Worm (Caenorhabditis elegans) whole organism, L4 larva: Measurements from ENCODE around the gene srxa-2.

Experiments used
- aly-2 ChIP-seq: sonication (generic microtip); optimal IDR thresholded peaks from 2 replicates; lab custom pipeline; 2018; ENCODE audit warnings: missing biosample characterization, missing genetic modification characterization
- ama-1 ChIP-seq: fragments of 150-350 bp; optimal IDR thresholded peaks from 2 replicates; lab custom pipeline; 2014; ENCODE audit warnings: inconsistent platforms, mixed read lengths
- ceh-28 ChIP-seq: fragments of 150-350 bp; optimal IDR thresholded peaks from 2 replicates; lab custom pipeline; 2014; ENCODE audit warnings: missing biosample characterization, missing genetic modification reagents, missing genetic modification characterization
- fos-1 ChIP-seq: fragments of 150-350 bp; optimal IDR thresholded peaks from 2 replicates; lab custom pipeline; 2014; ENCODE audit warnings: missing biosample characterization, missing genetic modification characterization
- lsy-2 ChIP-seq, 2 experiments: fragments of 150-350 bp in 1 of 2; sonication (generic microtip) in 1 of 2; optimal IDR thresholded peaks; 2 replicates each; lab custom pipeline; 2014 to 2017; ENCODE audit warnings: missing biosample characterization in 2 of 2, missing genetic modification characterization in 2 of 2
- mes-2 ChIP-seq: sonication (generic microtip); optimal IDR thresholded peaks from 2 replicates; lab custom pipeline; 2016; ENCODE audit warnings: missing genotype, mild to moderate bottlenecking, missing genetic modification characterization, missing compliant biosample characterization; ENCODE audit not compliant: poor library complexity, severe bottlenecking
- nhr-237 ChIP-seq: sonication (generic microtip); optimal IDR thresholded peaks from 2 replicates; lab custom pipeline; 2017; ENCODE audit warnings: missing biosample characterization, missing genetic modification characterization
- nhr-28 ChIP-seq: fragments of 150-350 bp; optimal IDR thresholded peaks from 2 replicates; lab custom pipeline; 2014; ENCODE audit warnings: missing biosample characterization, missing genetic modification characterization
- nhr-48 ChIP-seq: sonication (generic microtip); optimal IDR thresholded peaks from 2 replicates; lab custom pipeline; 2016; ENCODE audit warnings: mild to moderate bottlenecking, missing genetic modification characterization, missing compliant biosample characterization
- pqm-1 ChIP-seq: sonication (generic microtip); optimal IDR thresholded peaks from 2 replicates; lab custom pipeline; 2017; ENCODE audit warnings: missing biosample characterization, missing genetic modification characterization

DNA sequence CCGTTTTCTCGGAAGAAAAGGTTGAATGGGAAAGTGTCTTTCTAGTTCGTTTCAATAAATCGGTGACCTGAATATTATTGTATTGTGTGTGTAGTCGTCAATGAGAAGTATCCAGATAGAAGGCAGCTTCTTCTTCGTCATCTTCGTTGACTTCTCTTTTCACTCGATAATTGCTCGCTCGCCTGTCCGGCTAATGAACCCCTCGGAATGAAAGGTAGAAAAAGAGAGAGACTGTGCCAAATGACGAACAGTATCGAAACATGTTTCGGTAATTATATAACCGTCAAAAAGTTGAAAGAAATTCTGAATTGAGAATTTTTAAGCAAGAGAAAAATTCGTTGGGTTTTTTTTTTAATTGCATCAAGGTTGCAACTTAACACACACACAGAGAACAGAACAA, 34.2 kb downstream of the srxa-2 start, which contains the start of gene cutl-17:
- TF ChIP-seq nhr-237 (tag; lab: Kevin White, UChicago) (no peak), ama-1 (lab: Kevin White, UChicago) (no peak), fos-1 (tag; lab: Kevin White, UChicago) (no peak), mes-2 (tag; lab: Kevin White, UChicago) (no peak), nhr-48 (tag; lab: Kevin White, UChicago) (no peak), aly-2 (no peak), nhr-28 (tag; lab: Kevin White, UChicago) (no peak), lsy-2 (tag; optimal IDR thresholded peaks at IDR 0.05; lab: Kevin White, UChicago) (no peak), ceh-28 (tag; lab: Kevin White, UChicago) (no peak), pqm-1 (tag; lab: Kevin White, UChicago) (no peak)
